Worm (Caenorhabditis elegans): ENCODE measurements around the gene K09C8.2.

K09C8.2 gene

ce11 chrX:10959136-10959535 lies at the start of gene K09C8.2:
K09C8.2 (plus strand) TSS chrX:10959436.
- TF ChIP-seq nhr-28 (tag; optimal IDR thresholded peaks at IDR 0.05) = no peak
- TF ChIP-seq hmg-11 (tag; optimal IDR thresholded peaks at IDR 0.05) = no peak
- no peak for TF ChIP-seq ama-1 (optimal IDR thresholded peaks at IDR 0.05)
- TF ChIP-seq ZK546.5 (tag; optimal IDR thresholded peaks at IDR 0.05) = no peak
- TF ChIP-seq ceh-82 (tag; optimal IDR thresholded peaks at IDR 0.05) = no peak

- TF ChIP-seq R02D3.7 (tag; optimal IDR thresholded peaks at IDR 0.05) (no peak), egl-5 (tag; optimal IDR thresholded peaks at IDR 0.05) (peak; percentile 35), nfya-1 (tag; optimal IDR thresholded peaks at IDR 0.05; ENCODE audit: insufficient read depth) (peak; percentile 30)
These were observed 49.6 kb upstream of the K09C8.2 start for ce11 chrX:10909661-10910060.

- no peak for TF ChIP-seq egl-5 (tag; optimal IDR thresholded peaks at IDR 0.05)
These were observed 48.5 kb upstream of the K09C8.2 start, which contains the start of gene F47B10.8 for ce11 chrX:10910716-10911115. F47B10.8 (minus strand) TSS chrX:10910816.

ce11 chrX:10913981-10914380 lies 45.3 kb upstream of the K09C8.2 start, which contains the start of gene F47B10.9:
F47B10.9 (minus strand) TSS chrX:10914081.
- no peak for TF ChIP-seq nhr-76 (tag; optimal IDR thresholded peaks at IDR 0.05)
- no peak for TF ChIP-seq eor-1 (tag; optimal IDR thresholded peaks at IDR 0.05)
- TF ChIP-seq unc-62 (GFP tag; optimal IDR thresholded peaks at IDR 0.05) = no peak
- TF ChIP-seq sea-2 (GFP tag; optimal IDR thresholded peaks at IDR 0.05) = no peak
- TF ChIP-seq lin-39 (tag; optimal IDR thresholded peaks at IDR 0.05) = no peak
- TF ChIP-seq nhr-67 (tag; optimal IDR thresholded peaks at IDR 0.05) = no peak

- TF ChIP-seq elt-2 (tag; optimal IDR thresholded peaks at IDR 0.05) (peak; percentile 61), nfya-1 (tag; optimal IDR thresholded peaks at IDR 0.05; ENCODE audit: insufficient read depth) (no peak)
These were observed 44.6 kb upstream of the K09C8.2 start for ce11 chrX:10914421-10915277.

ce11 chrX:10916194-10916593 lies 43.0 kb upstream of the K09C8.2 start:
- peak; percentile 44 for TF ChIP-seq elt-2 (tag; optimal IDR thresholded peaks at IDR 0.05)
- TF ChIP-seq zag-1 (tag; optimal IDR thresholded peaks at IDR 0.05) = no peak
- TF ChIP-seq pha-4 (tag; optimal IDR thresholded peaks at IDR 0.05) = peak; percentile 55
- no peak for TF ChIP-seq nhr-76 (tag; optimal IDR thresholded peaks at IDR 0.05)
- no peak for TF ChIP-seq ZK546.5 (tag; optimal IDR thresholded peaks at IDR 0.05)
- no peak for TF ChIP-seq ceh-9 (tag; optimal IDR thresholded peaks at IDR 0.05)

ce11 chrX:10919613-10920012 lies 39.6 kb upstream of the K09C8.2 start, which contains the start of gene nstp-9:
nstp-9 (minus strand) TSS chrX:10919713.
- TF ChIP-seq mdl-1 (tag; optimal IDR thresholded peaks at IDR 0.05) (no peak), snpc-4 (tag; optimal IDR thresholded peaks at IDR 0.05) (no peak), ztf-11 (tag; optimal IDR thresholded peaks at IDR 0.05) (no peak), egl-27 (tag; optimal IDR thresholded peaks at IDR 0.05) (no peak), nhr-12 (tag; optimal IDR thresholded peaks at IDR 0.05) (no peak), unc-62 (GFP tag; optimal IDR thresholded peaks at IDR 0.05) (no peak), nhr-237 (tag; optimal IDR thresholded peaks at IDR 0.05) (no peak), egl-5 (tag; optimal IDR thresholded peaks at IDR 0.05) (no peak), sea-2 (GFP tag; optimal IDR thresholded peaks at IDR 0.05) (no peak), elt-1 (tag; optimal IDR thresholded peaks at IDR 0.05) (no peak), ceh-16 (tag; optimal IDR thresholded peaks at IDR 0.05) (no peak), fkh-2 (tag; optimal IDR thresholded peaks at IDR 0.05) (no peak), nhr-23 (tag; optimal IDR thresholded peaks at IDR 0.05) (no peak), elt-2 (tag; optimal IDR thresholded peaks at IDR 0.05) (no peak), nhr-11 (tag; optimal IDR thresholded peaks at IDR 0.05) (no peak), lin-15B (tag; optimal IDR thresholded peaks at IDR 0.05) (no peak), ceh-82 (tag; optimal IDR thresholded peaks at IDR 0.05) (no peak), nhr-76 (tag; optimal IDR thresholded peaks at IDR 0.05) (no peak), elt-3 (tag; optimal IDR thresholded peaks at IDR 0.05) (no peak), hmg-11 (tag; optimal IDR thresholded peaks at IDR 0.05) (no peak)

Measured in whole organism, L3 larva.